Worm (Caenorhabditis elegans): ENCODE data around the gene F09G8.10.

F09G8.10 gene

DNA sequence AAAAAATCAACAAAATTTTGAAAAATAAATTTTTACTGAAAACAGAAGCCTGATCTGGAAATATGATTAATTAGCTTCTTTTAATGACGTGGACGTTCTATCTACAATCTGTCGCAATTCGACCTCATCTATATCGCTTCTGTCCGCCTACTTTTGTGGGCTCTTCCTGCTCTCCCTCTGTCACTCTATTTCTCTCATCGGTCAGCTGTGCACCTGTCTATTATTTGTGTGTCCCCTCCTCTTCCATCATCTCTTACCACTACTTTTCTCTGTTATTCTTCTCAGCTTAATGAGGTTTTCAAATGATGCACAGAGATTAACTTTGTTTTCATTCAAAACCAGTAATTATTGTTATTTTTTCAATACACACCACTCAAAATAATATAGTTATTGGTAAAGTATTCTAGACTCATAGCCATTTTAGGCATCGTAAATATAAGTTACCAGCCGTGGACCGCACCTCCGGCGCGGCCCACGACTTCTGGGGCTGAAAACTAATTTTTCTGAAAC, 27.2 kb upstream of the F09G8.10 start:
- TF ChIP-seq nhr-23 (tag; optimal IDR thresholded peaks at IDR 0.05) (no peak), tbx-2 (tag; optimal IDR thresholded peaks at IDR 0.05) (no peak), lin-39 (tag; optimal IDR thresholded peaks at IDR 0.05) (no peak), pqm-1 (tag; optimal IDR thresholded peaks at IDR 0.05) (no peak), ztf-4 (tag; optimal IDR thresholded peaks at IDR 0.05) (no peak), egl-5 (tag; optimal IDR thresholded peaks at IDR 0.05) (no peak), elt-3 (tag; optimal IDR thresholded peaks at IDR 0.05) (no peak), nhr-237 (tag; optimal IDR thresholded peaks at IDR 0.05) (no peak), lsy-12 (tag; optimal IDR thresholded peaks at IDR 0.05) (no peak), R02D3.7 (tag; optimal IDR thresholded peaks at IDR 0.05) (no peak), skn-1 (tag; optimal IDR thresholded peaks at IDR 0.05) (no peak), fos-1 (tag; optimal IDR thresholded peaks at IDR 0.05) (no peak), snpc-4 (tag; optimal IDR thresholded peaks at IDR 0.05) (no peak), pha-4 (tag; optimal IDR thresholded peaks at IDR 0.05) (no peak), ztf-11 (tag; optimal IDR thresholded peaks at IDR 0.05) (no peak), nfya-1 (tag; optimal IDR thresholded peaks at IDR 0.05; ENCODE audit: insufficient read depth) (no peak), elt-1 (tag; optimal IDR thresholded peaks at IDR 0.05) (no peak)

DNA sequence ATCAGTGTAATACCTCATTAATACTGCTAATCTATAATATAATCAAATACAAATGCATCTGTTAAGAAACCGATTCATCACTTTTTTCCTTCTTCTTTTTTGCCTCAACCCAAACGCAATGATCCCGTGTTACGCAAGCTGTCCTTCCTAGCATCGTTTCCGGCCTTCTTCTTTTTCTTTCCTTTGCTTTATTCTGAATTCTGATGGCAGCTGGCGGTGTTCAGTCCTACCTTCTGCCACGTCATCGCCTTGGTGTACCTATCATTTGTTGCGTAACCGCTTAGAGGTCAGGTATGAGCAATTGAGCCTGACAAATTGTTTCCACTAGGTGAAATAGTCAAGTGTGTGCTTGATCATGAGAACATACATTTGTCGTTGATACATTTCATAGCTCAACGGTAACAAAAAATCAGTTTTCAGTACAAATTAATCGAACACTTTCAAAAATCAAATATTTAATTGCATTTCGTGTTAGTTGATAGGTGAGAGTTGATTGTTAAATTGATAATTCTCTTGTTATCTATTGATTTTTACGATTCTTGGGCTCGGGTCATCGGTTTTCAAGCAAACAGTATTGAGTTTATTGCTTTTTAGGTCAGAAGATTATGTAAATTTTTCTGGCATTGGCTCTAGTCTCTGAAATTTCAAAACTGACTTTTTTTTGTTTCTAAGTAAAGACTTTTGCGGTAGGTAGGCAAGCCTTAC, 26.4 kb upstream of the F09G8.10 start:
- TF ChIP-seq lsy-12 (tag; optimal IDR thresholded peaks at IDR 0.05) (no peak), lin-39 (tag; optimal IDR thresholded peaks at IDR 0.05) (peak; percentile 20), nhr-25 (tag; optimal IDR thresholded peaks at IDR 0.05) (no peak), jun-1 (tag; optimal IDR thresholded peaks at IDR 0.05) (no peak), R02D3.7 (tag; optimal IDR thresholded peaks at IDR 0.05) (no peak), fkh-2 (tag; optimal IDR thresholded peaks at IDR 0.05) (no peak), elt-2 (tag; optimal IDR thresholded peaks at IDR 0.05) (peak; percentile 58)

DNA sequence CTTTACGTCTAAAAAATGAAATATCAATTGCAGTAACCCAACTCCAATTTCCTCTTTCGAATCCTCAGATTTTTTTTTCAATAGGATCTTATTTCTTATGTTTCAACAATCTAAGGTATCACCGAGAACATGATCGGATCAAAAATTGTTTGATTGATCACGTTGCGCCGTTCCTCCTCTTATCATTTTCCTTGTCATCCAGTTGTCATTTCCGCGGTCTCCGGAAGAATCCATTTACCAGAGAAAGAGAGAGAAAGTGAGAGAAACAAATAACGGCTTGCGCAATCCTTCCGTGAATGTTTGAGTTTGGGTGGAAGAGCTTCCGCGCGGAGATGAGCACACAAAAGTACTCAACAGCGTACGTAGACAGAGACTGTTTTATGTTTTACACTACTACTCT, 21.3 kb upstream of the F09G8.10 start:
- TF ChIP-seq elt-2 (tag; optimal IDR thresholded peaks at IDR 0.05) (peak; percentile 13), elt-1 (tag; optimal IDR thresholded peaks at IDR 0.05) (no peak)

DNA sequence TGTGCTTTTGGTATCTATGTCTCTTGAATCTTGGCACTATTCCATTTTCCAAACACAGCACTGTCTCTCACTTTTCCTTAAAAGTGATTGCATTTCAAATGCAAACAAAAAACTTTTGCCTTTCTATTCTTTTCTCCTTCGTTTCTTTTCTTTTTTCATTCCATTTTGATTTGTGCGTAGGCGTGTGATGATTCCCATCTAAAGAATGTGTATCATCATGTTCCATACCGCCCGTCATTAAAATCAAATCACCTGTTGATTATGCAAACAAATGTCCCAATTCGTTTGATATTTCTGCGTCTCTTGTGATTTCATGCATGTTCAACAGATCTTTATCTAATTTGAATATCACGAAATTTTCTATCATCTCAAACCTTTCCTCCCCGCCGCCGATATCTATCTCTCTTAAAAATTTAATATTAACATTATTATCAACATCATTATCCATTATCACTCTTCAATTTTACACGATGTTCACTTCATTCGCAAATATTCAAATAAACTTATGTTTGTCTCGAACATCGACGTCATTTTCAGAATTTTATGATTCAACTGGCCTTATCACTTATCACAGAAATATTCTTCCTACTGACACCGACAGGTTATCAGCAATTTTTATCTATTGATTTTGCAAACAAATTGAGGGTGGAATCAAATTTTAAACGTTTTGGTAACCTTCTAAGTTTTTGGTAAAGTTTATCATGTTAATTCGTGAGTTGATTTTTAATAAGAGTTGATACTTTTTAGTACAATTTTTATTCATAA, 19.5 kb upstream of the F09G8.10 start:
- TF ChIP-seq pha-4 (tag; optimal IDR thresholded peaks at IDR 0.05) (peak; percentile 46), nfya-1 (tag; optimal IDR thresholded peaks at IDR 0.05; ENCODE audit: insufficient read depth) (no peak), pqm-1 (tag; optimal IDR thresholded peaks at IDR 0.05) (peak; percentile 90), egl-5 (tag; optimal IDR thresholded peaks at IDR 0.05) (peak; percentile 61), unc-39 (tag; optimal IDR thresholded peaks at IDR 0.05) (no peak), ceh-28 (tag; optimal IDR thresholded peaks at IDR 0.05) (peak; percentile 24), elt-2 (tag; optimal IDR thresholded peaks at IDR 0.05) (peak; percentile 96)

DNA sequence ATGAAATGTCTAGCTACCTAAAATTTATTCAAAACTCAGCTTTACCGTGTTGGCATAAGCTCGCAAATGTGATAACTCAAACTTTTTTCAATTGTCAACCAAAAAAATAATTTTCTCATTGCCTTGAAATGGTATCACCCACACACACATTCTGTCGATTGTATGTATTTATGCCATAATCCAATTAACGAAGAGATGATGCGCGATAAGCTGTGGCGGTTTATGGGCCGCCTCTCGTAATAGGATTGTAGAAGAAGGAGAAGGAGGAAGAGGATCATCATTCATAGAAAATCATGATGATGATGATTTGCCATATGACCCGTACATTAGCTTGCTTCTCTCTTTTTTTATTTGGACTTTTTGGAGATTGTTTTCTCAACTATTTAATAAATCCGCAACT, 17.2 kb upstream of the F09G8.10 start:
- TF ChIP-seq nhr-67 (tag; optimal IDR thresholded peaks at IDR 0.05): no peak
- peak; percentile 39 for TF ChIP-seq egl-5 (tag; optimal IDR thresholded peaks at IDR 0.05)

DNA sequence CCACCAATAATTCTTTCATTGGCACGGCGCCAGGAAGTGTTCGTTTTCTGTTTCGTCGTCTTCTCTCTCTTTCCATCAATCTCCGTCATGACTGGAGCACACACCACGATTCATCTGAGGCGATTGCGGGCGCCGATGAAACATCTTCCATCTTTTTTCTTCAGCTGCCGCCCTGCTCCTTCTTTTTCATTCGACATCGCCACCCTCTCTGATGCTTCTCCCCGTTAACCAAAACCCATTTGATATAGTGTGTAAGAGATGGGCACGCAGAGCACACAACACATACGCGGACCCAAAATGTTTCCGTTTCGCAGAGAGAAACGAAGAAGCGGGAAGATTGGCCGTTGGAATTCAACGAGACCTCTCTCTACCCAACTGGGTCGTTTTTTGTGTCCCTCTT, 15.5 kb upstream of the F09G8.10 start:
- TF ChIP-seq elt-3 (tag; optimal IDR thresholded peaks at IDR 0.05) (no peak), jun-1 (tag; optimal IDR thresholded peaks at IDR 0.05) (no peak), hmg-11 (tag; optimal IDR thresholded peaks at IDR 0.05) (peak; percentile 18), zag-1 (tag; optimal IDR thresholded peaks at IDR 0.05) (no peak), nfya-1 (tag; optimal IDR thresholded peaks at IDR 0.05; ENCODE audit: insufficient read depth) (peak; percentile 59), ztf-4 (tag; optimal IDR thresholded peaks at IDR 0.05) (no peak), elt-2 (tag; optimal IDR thresholded peaks at IDR 0.05) (no peak), lin-39 (tag; optimal IDR thresholded peaks at IDR 0.05) (peak; percentile 75), pqm-1 (tag; optimal IDR thresholded peaks at IDR 0.05) (no peak), lsy-12 (tag; optimal IDR thresholded peaks at IDR 0.05) (no peak), nhr-43 (tag; optimal IDR thresholded peaks at IDR 0.05; ENCODE audit: poor library complexity, severe bottlenecking) (no peak), egl-27 (tag; optimal IDR thresholded peaks at IDR 0.05) (no peak), ceh-16 (tag; optimal IDR thresholded peaks at IDR 0.05) (no peak), nhr-11 (tag; optimal IDR thresholded peaks at IDR 0.05) (no peak), ama-1 (optimal IDR thresholded peaks at IDR 0.05) (no peak), ceh-28 (tag; optimal IDR thresholded peaks at IDR 0.05) (no peak), elt-1 (tag; optimal IDR thresholded peaks at IDR 0.05) (no peak)
